Fruit fly (Drosophila melanogaster): ENCODE results near the gene ND-13B.
A peak's percentile ranks its signal among the peaks of the same experiment; 100 is the strongest.

The ND-13B gene

dm6 chr3L:10741120-10741519 lies 47.2 kb upstream of the ND-13B start (continued):
- no peak for TF ChIP-seq Xbp1 (GFP tag; optimal IDR thresholded peaks at IDR 0.05)
- 0 out of 2 replicates have a peak, but pooled peaks have one; percentile 11 for TF ChIP-seq CG32767 (GFP tag; IDR thresholded peaks at IDR 0.05)
- TF ChIP-seq CG7271 (tag; optimal IDR thresholded peaks at IDR 0.05): no peak
- TF ChIP-seq CG1792 (GFP tag; optimal IDR thresholded peaks at IDR 0.05): no peak
- no peak for TF ChIP-seq fd3F (GFP tag; optimal IDR thresholded peaks at IDR 0.05)

- TF ChIP-seq exex (tag; optimal IDR thresholded peaks at IDR 0.05) (no peak), Antp (GFP tag; optimal IDR thresholded peaks at IDR 0.05) (no peak), CG10147 (GFP tag; optimal IDR thresholded peaks at IDR 0.05) (no peak), CG7839 (tag; optimal IDR thresholded peaks at IDR 0.05) (peak; percentile 54), ro (GFP tag; IDR thresholded peaks at IDR 0.05) (no peak), Asciz (GFP tag; optimal IDR thresholded peaks at IDR 0.05) (no peak), CG7963 (GFP tag; IDR thresholded peaks at IDR 0.05; ENCODE audit: partially characterized antibody) (no peak), eve (GFP tag; optimal IDR thresholded peaks at IDR 0.05) (peak in 1 of 2 experiments; percentile 61), Med (GFP tag) (peak; percentile 20), CoRest (tag; optimal IDR thresholded peaks at IDR 0.05) (peak; percentile 3), CG6765 (GFP tag; optimal IDR thresholded peaks at IDR 0.05) (no peak), slbo (GFP tag; IDR thresholded peaks at IDR 0.05) (peak; percentile 40), kah (GFP tag; optimal IDR thresholded peaks at IDR 0.05) (no peak), pzg (GFP tag; optimal IDR thresholded peaks at IDR 0.05) (no peak), CG3847 (GFP tag; IDR thresholded peaks at IDR 0.05) (no peak), inv (GFP tag; IDR thresholded peaks at IDR 0.05; ENCODE audit: partially characterized antibody) (no peak), jumu (GFP tag; optimal IDR thresholded peaks at IDR 0.05) (no peak), Nf-YA (GFP tag; IDR thresholded peaks at IDR 0.05) (no peak), CG10431 (GFP tag; optimal IDR thresholded peaks at IDR 0.05) (no peak), NC2β (GFP tag; optimal IDR thresholded peaks at IDR 0.05) (no peak), D19B (GFP tag; optimal IDR thresholded peaks at IDR 0.05) (peak; percentile 35), CG3065 (GFP tag; optimal IDR thresholded peaks at IDR 0.05) (no peak), Blimp-1 (GFP tag; optimal IDR thresholded peaks at IDR 0.05) (no peak), CG2129 (GFP tag; IDR thresholded peaks at IDR 0.05; ENCODE audit: partially characterized antibody) (no peak), org-1 (GFP tag; optimal IDR thresholded peaks at IDR 0.05) (no peak), Xbp1 (GFP tag; optimal IDR thresholded peaks at IDR 0.05) (peak; percentile 6), CG14441 (GFP tag; IDR thresholded peaks at IDR 0.05) (no peak), Dip2 (GFP tag; IDR thresholded peaks at IDR 0.05) (no peak), jigr1 (GFP tag; IDR thresholded peaks at IDR 0.05) (no peak), Stat92E (GFP tag; optimal IDR thresholded peaks at IDR 0.05) (no peak), CG16779 (GFP tag; IDR thresholded peaks at IDR 0.05) (no peak), otp (GFP tag; IDR thresholded peaks at IDR 0.05) (no peak), CG43689 (GFP tag; IDR thresholded peaks at IDR 0.05) (no peak), Bgb (GFP tag; IDR thresholded peaks at IDR 0.05; ENCODE audit: partially characterized antibody) (no peak), oc (tag; optimal IDR thresholded peaks at IDR 0.05) (no peak), gem (tag; optimal IDR thresholded peaks at IDR 0.05) (peak; percentile 46), Ptx1 (GFP tag; IDR thresholded peaks at IDR 0.05) (0 out of 2 replicates have a peak, but pooled peaks have one; percentile 20), sqz (GFP tag; optimal IDR thresholded peaks at IDR 0.05) (no peak), zf30C (GFP tag; optimal IDR thresholded peaks at IDR 0.05) (no peak), CG31365 (tag; optimal IDR thresholded peaks at IDR 0.05) (no peak), CG13123 (GFP tag; optimal IDR thresholded peaks at IDR 0.05) (no peak), CG11247 (GFP tag; IDR thresholded peaks at IDR 0.05) (no peak), unpg (GFP tag; optimal IDR thresholded peaks at IDR 0.05) (peak; percentile 7), Awh (GFP tag; IDR thresholded peaks at IDR 0.05) (no peak), mirr (GFP tag; optimal IDR thresholded peaks at IDR 0.05) (no peak)
Measured at dm6 chr3L:10740707-10741106, 46.8 kb upstream of the ND-13B start.
